Worm (Caenorhabditis elegans) whole organism, early embryonic: ENCODE results near the gene Y49E10.21.

ENCODE experiments used
- ama-1 ChIP-seq: fragments of 150-350 bp; optimal IDR thresholded peaks from 2 replicates; lab custom pipeline; 2014
- ceh-36 ChIP-seq: sonication (generic microtip); optimal IDR thresholded peaks from 2 replicates; lab custom pipeline; 2016; ENCODE audit warnings: missing genetic modification characterization, inconsistent platforms, missing compliant biosample characterization
- ets-7 ChIP-seq: sonication (generic microtip); optimal IDR thresholded peaks from 2 replicates; lab custom pipeline; 2016; ENCODE audit warnings: missing genotype, missing genetic modification characterization, missing compliant biosample characterization
- tbx-37 ChIP-seq: fragments of 200-800 bp; sonication (Bioruptor generic); conservative IDR thresholded peaks from 2 replicates; pipeline ENCODE4 v1.3.6; 2022; ENCODE audit warnings: missing genetic modification reagents, missing genetic modification characterization, missing compliant biosample characterization
- tra-4 ChIP-seq: sonication (generic microtip); optimal IDR thresholded peaks from 2 replicates; lab custom pipeline; 2017; ENCODE audit warnings: missing genetic modification characterization, missing compliant biosample characterization

DNA sequence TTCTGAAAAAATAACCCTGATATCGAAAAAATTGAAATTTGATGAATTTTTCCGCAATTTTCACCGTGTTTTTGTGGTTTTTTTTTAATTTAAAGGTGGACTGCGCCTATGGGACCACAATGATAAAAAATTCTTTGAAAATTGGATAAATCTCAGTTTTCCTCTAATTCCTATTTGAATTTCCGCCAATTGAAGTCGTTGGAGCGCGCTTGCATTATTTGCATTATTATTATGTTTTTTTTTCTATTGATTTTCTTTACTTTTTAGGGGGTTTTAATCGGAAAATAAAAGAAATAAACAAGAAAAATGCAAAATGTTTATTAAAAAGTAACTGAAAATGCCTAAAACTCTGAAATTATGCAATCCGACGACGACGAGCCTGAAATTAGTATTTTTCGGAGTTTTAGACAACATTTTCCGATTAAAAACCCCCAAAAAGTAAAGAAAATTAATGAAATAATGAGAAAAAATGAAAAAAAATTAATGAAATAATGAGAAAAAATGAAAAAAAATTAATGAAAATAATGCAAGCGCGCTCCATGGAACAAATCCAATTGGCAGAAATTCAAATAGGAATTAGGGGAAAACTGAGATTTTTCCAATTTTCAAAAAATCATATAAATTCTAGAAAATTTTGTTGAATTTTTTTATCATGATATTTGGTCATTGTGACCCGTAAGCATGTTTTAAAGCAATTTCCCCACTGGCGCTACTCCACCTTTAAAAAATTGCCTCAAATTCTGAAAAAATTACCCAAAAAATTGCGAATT, 1.6 kb upstream of the Y49E10.21 start:
- TF ChIP-seq ama-1 (lab: Kevin White, UChicago): no peak
- no peak for TF ChIP-seq ets-7 (tag; lab: Kevin White, UChicago)
- TF ChIP-seq tbx-37 (GFP tag; lab: Robert Waterston, UW): no peak
- no peak for TF ChIP-seq ceh-36
- no peak for TF ChIP-seq tra-4 (tag; lab: Kevin White, UChicago)
